Worm (Caenorhabditis elegans) whole organism, L3 larva: ENCODE results near the gene F53F4.2.

Experiments used
- R02D3.7 ChIP-seq: fragments of 150-350 bp; optimal IDR thresholded peaks from 2 replicates; lab custom pipeline; 2014; ENCODE audit warnings: missing biosample characterization, missing genetic modification characterization
- ZK546.5 ChIP-seq: sonication (generic microtip); optimal IDR thresholded peaks from 2 replicates; lab custom pipeline; 2017; ENCODE audit warnings: missing biosample characterization, missing genetic modification characterization
- aly-2 ChIP-seq: fragments of 150-350 bp; optimal IDR thresholded peaks from 2 replicates; lab custom pipeline; 2014; ENCODE audit warnings: missing biosample characterization, missing genetic modification characterization
- ama-1 ChIP-seq: fragments of 150-350 bp; optimal IDR thresholded peaks from 2 replicates; lab custom pipeline; 2018
- ceh-28 ChIP-seq: fragments of 150-350 bp; optimal IDR thresholded peaks from 2 replicates; lab custom pipeline; 2014; ENCODE audit warnings: missing biosample characterization, missing genetic modification reagents, missing genetic modification characterization
- ceh-82 ChIP-seq: fragments of 150-350 bp; optimal IDR thresholded peaks from 2 replicates; lab custom pipeline; 2014; ENCODE audit warnings: missing biosample characterization, missing genetic modification characterization
- ceh-9 ChIP-seq: sonication (generic microtip); optimal IDR thresholded peaks from 2 replicates; lab custom pipeline; 2018; ENCODE audit warnings: missing biosample characterization, missing genetic modification characterization
- daf-12 ChIP-seq: fragments of 150-350 bp; optimal IDR thresholded peaks from 2 replicates; lab custom pipeline; 2014; ENCODE audit warnings: missing biosample characterization, missing genetic modification reagents, missing genetic modification characterization
- elt-1 ChIP-seq: fragments of 150-350 bp; optimal IDR thresholded peaks from 2 replicates; lab custom pipeline; 2014; ENCODE audit warnings: missing biosample characterization, missing genetic modification characterization
- elt-2 ChIP-seq: sonication (generic microtip); optimal IDR thresholded peaks from 2 replicates; lab custom pipeline; 2016; ENCODE audit warnings: missing genetic modification reagents, mild to moderate bottlenecking, missing genetic modification characterization, missing compliant biosample characterization
- elt-3 ChIP-seq, 3 experiments: fragments of 150-350 bp in 1 of 3; sonication (generic microtip) in 2 of 3; optimal IDR thresholded peaks; 2 replicates in 2 of 3; 4 replicates in 1 of 3; lab custom pipeline; 2014 to 2017; ENCODE audit warnings: missing biosample characterization in 3 of 3, missing genetic modification characterization in 3 of 3
- eor-1 ChIP-seq, 2 experiments: fragments of 150-350 bp; optimal IDR thresholded peaks; 2 replicates each; lab custom pipeline; 2014 to 2018; ENCODE audit warnings: missing biosample characterization in 2 of 2, missing genetic modification characterization in 2 of 2
- fkh-10 ChIP-seq: sonication (generic microtip); optimal IDR thresholded peaks from 2 replicates; lab custom pipeline; 2017; ENCODE audit warnings: missing biosample characterization, missing genetic modification reagents, missing genetic modification characterization
- fkh-2 ChIP-seq: fragments of 150-350 bp; optimal IDR thresholded peaks from 2 replicates; lab custom pipeline; 2014; ENCODE audit warnings: missing biosample characterization, missing genetic modification reagents, missing genetic modification characterization
- jun-1 ChIP-seq: fragments of 150-350 bp; optimal IDR thresholded peaks from 2 replicates; lab custom pipeline; 2014; ENCODE audit warnings: missing biosample characterization, missing genetic modification reagents, missing genetic modification characterization
- lin-15B ChIP-seq: fragments of 150-350 bp; optimal IDR thresholded peaks from 2 replicates; lab custom pipeline; 2014; ENCODE audit warnings: missing biosample characterization, missing genetic modification characterization
- lin-39 ChIP-seq: fragments of 150-350 bp; optimal IDR thresholded peaks from 2 replicates; lab custom pipeline; 2018; ENCODE audit warnings: missing biosample characterization, missing genetic modification reagents, missing genetic modification characterization
- mdl-1 ChIP-seq: fragments of 150-350 bp; optimal IDR thresholded peaks from 2 replicates; lab custom pipeline; 2014; ENCODE audit warnings: missing biosample characterization, missing genetic modification characterization
- mml-1 ChIP-seq: fragments of 150-350 bp; sonication (generic microtip); optimal IDR thresholded peaks from 3 replicates; lab custom pipeline; 2014; ENCODE audit warnings: missing biosample characterization, missing genetic modification characterization
- nfya-1 ChIP-seq: sonication (generic microtip); optimal IDR thresholded peaks from 2 replicates; lab custom pipeline; 2017; ENCODE audit warnings: missing genetic modification characterization, mild to moderate bottlenecking, missing compliant biosample characterization, antibody characterized with exemption, moderate library complexity; ENCODE audit not compliant: insufficient read depth
- nhr-11 ChIP-seq: fragments of 150-350 bp; optimal IDR thresholded peaks from 2 replicates; lab custom pipeline; 2014; ENCODE audit warnings: missing biosample characterization, missing genetic modification characterization
- nhr-12 ChIP-seq: fragments of 150-350 bp; optimal IDR thresholded peaks from 2 replicates; lab custom pipeline; 2014; ENCODE audit warnings: missing biosample characterization, missing genetic modification characterization
- nhr-237 ChIP-seq: fragments of 150-350 bp; optimal IDR thresholded peaks from 2 replicates; lab custom pipeline; 2014; ENCODE audit warnings: missing biosample characterization, missing genetic modification characterization
- nhr-25 ChIP-seq: sonication (generic microtip); optimal IDR thresholded peaks from 2 replicates; lab custom pipeline; 2017; ENCODE audit warnings: missing biosample characterization, missing genetic modification characterization
- nhr-28 ChIP-seq: fragments of 150-350 bp; optimal IDR thresholded peaks from 2 replicates; lab custom pipeline; 2014; ENCODE audit warnings: missing biosample characterization, missing genetic modification characterization
- nhr-67 ChIP-seq: fragments of 150-350 bp; optimal IDR thresholded peaks from 2 replicates; lab custom pipeline; 2014; ENCODE audit warnings: missing biosample characterization, missing genetic modification characterization
- nhr-76 ChIP-seq: fragments of 150-350 bp; sonication (generic microtip); optimal IDR thresholded peaks from 5 replicates; lab custom pipeline; 2014; ENCODE audit warnings: missing biosample characterization, missing genetic modification characterization
- pha-4 ChIP-seq: fragments of 150-350 bp; optimal IDR thresholded peaks from 2 replicates; lab custom pipeline; 2014; ENCODE audit warnings: missing biosample characterization, missing genetic modification reagents, missing genetic modification characterization
- pqm-1 ChIP-seq: fragments of 150-350 bp; optimal IDR thresholded peaks from 2 replicates; lab custom pipeline; 2017; ENCODE audit warnings: missing biosample characterization, missing genetic modification characterization, inconsistent platforms
- sea-2 ChIP-seq: fragments of 150-350 bp; sonication (generic microtip); optimal IDR thresholded peaks from 4 replicates; lab custom pipeline; 2014; ENCODE audit warnings: missing biosample characterization, missing genetic modification reagents, missing genetic modification characterization
- snpc-4 ChIP-seq: fragments of 150-350 bp; optimal IDR thresholded peaks from 2 replicates; lab custom pipeline; 2014; ENCODE audit warnings: missing biosample characterization, missing genetic modification characterization
- tbx-2 ChIP-seq: sonication (generic microtip); optimal IDR thresholded peaks from 2 replicates; lab custom pipeline; 2016; ENCODE audit warnings: mild to moderate bottlenecking, missing genetic modification characterization, missing compliant biosample characterization
- unc-39 ChIP-seq: sonication (generic microtip); optimal IDR thresholded peaks from 4 replicates; lab custom pipeline; 2017; ENCODE audit warnings: missing biosample characterization, missing genetic modification characterization
- unc-62 ChIP-seq: fragments of 150-350 bp; sonication (generic microtip); optimal IDR thresholded peaks from 4 replicates; lab custom pipeline; 2014; ENCODE audit warnings: missing biosample characterization, missing genetic modification reagents, missing genetic modification characterization
- zag-1 ChIP-seq: fragments of 150-350 bp; optimal IDR thresholded peaks from 2 replicates; lab custom pipeline; 2014; ENCODE audit warnings: missing biosample characterization, missing genetic modification characterization
- ztf-11 ChIP-seq: fragments of 150-350 bp; optimal IDR thresholded peaks from 2 replicates; lab custom pipeline; 2014; ENCODE audit warnings: missing biosample characterization, missing genetic modification characterization

Gene F53F4.2

DNA sequence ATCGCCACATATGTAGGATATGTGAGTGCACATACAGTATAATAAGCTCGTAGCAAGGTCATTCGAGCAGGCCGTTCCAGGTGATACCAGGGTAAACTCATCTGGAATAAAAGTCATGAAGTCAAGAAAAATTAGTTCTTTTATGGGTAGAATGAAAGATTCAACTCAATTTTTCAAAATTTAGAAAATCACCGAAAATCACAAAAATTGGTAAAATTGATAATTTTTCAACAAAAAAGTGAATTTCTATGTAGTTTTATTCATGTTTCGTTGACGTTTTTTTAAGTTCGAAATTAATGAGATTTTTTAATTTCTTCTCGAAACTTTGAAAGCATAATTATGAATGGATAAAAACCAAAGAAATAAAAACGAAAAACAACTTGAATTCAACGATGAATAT lies 32.3 kb upstream of the F53F4.2 start, which contains the start of gene F53F4.16:
Gene F53F4.16, minus strand, starts transcription at position 101 of the 400 bp plus-strand sequence.
- TF ChIP-seq nhr-25 (tag; lab: Kevin White, UChicago) (no peak), ztf-11 (tag; lab: Kevin White, UChicago) (no peak), ZK546.5 (tag; lab: Kevin White, UChicago) (no peak), sea-2 (no peak), tbx-2 (tag; lab: Kevin White, UChicago) (no peak), lin-39 (tag; lab: Kevin White, UChicago) (no peak), nhr-12 (tag; lab: Kevin White, UChicago) (no peak), unc-39 (no peak), R02D3.7 (tag; lab: Kevin White, UChicago) (no peak), unc-62 (GFP tag; lab: Kevin White, UChicago) (no peak), fkh-10 (GFP tag; lab: Kevin White, UChicago) (no peak), nhr-76 (tag; lab: Kevin White, UChicago) (no peak), ceh-82 (tag; lab: Kevin White, UChicago) (no peak), elt-2 (no peak), eor-1 (tag; optimal IDR thresholded peaks at IDR 0.05; lab: Kevin White, UChicago) (no peak), fkh-2 (no peak), daf-12 (tag; lab: Kevin White, UChicago) (no peak), aly-2 (tag; lab: Kevin White, UChicago) (no peak), nhr-28 (tag; lab: Kevin White, UChicago) (no peak)
- TF ChIP-seq, all 47 proteins: peak for 0

DNA sequence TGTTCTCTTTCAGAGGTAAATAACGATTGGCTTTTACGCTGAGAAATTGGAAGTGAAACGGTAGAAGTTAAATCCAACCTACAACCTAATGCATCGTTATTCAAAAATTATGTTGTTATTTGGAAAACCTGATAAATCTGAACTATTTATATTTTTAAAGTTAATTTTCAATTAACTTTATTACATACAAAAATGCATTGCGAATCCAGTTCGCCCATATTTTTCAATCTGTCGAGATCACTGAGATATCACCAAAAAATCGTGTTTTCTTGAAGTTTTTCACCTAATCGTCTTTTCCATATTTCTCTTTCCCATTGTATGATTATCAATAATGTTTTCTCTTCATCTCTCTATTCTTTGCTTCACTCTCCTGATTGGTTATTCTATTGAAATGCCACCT lies 31.3 kb upstream of the F53F4.2 start, which contains the start of gene F53F4.15:
Gene F53F4.15, plus strand, starts transcription at position 301 of the 400 bp plus-strand sequence.
- TF ChIP-seq sea-2, result no peak
- no peak for TF ChIP-seq nhr-11
- no peak for TF ChIP-seq ceh-9
- TF ChIP-seq aly-2 (tag; lab: Kevin White, UChicago), result no peak
- TF ChIP-seq elt-3 (tag; optimal IDR thresholded peaks at IDR 0.05; lab: Kevin White, UChicago), result no peak
- no peak for TF ChIP-seq nhr-12 (tag; lab: Kevin White, UChicago)
- TF ChIP-seq elt-1 (tag; lab: Kevin White, UChicago), result no peak
- TF ChIP-seq nhr-67 (tag; lab: Kevin White, UChicago), result no peak
- no peak for TF ChIP-seq mml-1 (tag; lab: Kevin White, UChicago)
- no peak for TF ChIP-seq nhr-76 (tag; lab: Kevin White, UChicago)
- TF ChIP-seq lin-15B (tag; lab: Kevin White, UChicago), result no peak
- no peak for TF ChIP-seq snpc-4 (tag; lab: Kevin White, UChicago)
- no peak for TF ChIP-seq ceh-82 (tag; lab: Kevin White, UChicago)
- TF ChIP-seq nfya-1 (tag; lab: Kevin White, UChicago), result no peak
- TF ChIP-seq ama-1 (lab: Kevin White, UChicago), result no peak
- no peak for TF ChIP-seq nhr-28 (tag; lab: Kevin White, UChicago)
- TF ChIP-seq fkh-2, result no peak
- no peak for TF ChIP-seq zag-1 (tag; lab: Kevin White, UChicago)
- TF ChIP-seq mdl-1 (tag; lab: Kevin White, UChicago), result no peak
- TF ChIP-seq, all 47 proteins: peak for 0

DNA sequence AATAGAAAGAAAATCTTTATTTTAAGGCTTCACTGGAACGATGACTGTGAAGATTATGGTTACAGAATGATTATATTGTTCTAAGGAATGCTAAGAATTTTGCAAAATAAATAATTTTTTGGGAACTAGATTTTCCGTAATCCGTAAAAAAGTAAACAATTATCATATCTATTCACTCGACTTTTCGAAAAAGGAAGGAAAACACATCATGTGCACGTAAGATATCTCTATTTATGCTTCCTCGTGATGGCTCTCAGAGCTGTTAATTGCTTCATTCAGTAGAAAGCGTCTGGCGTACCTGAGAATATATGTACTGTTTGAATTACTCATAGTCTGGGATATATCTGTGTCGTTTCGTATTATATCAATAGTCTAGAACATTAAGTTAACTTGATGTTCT lies 30.4 kb upstream of the F53F4.2 start, which contains the start of gene srd-11:
Gene srd-11, minus strand, starts transcription at position 101 of the 400 bp plus-strand sequence.
- no peak for TF ChIP-seq lin-39 (tag; lab: Kevin White, UChicago)
- TF ChIP-seq elt-3 (tag; optimal IDR thresholded peaks at IDR 0.05; lab: Kevin White, UChicago), result no peak
- TF ChIP-seq pha-4 (tag; lab: Kevin White, UChicago), result no peak
- no peak for TF ChIP-seq tbx-2 (tag; lab: Kevin White, UChicago)
- TF ChIP-seq eor-1 (tag; optimal IDR thresholded peaks at IDR 0.05; lab: Kevin White, UChicago), result no peak
- no peak for TF ChIP-seq jun-1 (tag; lab: Kevin White, UChicago)
- TF ChIP-seq ceh-28 (tag; lab: Kevin White, UChicago), result no peak
- no peak for TF ChIP-seq aly-2 (tag; lab: Kevin White, UChicago)
- no peak for TF ChIP-seq pqm-1
- TF ChIP-seq daf-12 (tag; lab: Kevin White, UChicago), result no peak
- TF ChIP-seq elt-2, result no peak
- TF ChIP-seq ceh-9, result no peak
- TF ChIP-seq nhr-67 (tag; lab: Kevin White, UChicago), result no peak
- TF ChIP-seq, all 47 proteins: peak for 0

DNA sequence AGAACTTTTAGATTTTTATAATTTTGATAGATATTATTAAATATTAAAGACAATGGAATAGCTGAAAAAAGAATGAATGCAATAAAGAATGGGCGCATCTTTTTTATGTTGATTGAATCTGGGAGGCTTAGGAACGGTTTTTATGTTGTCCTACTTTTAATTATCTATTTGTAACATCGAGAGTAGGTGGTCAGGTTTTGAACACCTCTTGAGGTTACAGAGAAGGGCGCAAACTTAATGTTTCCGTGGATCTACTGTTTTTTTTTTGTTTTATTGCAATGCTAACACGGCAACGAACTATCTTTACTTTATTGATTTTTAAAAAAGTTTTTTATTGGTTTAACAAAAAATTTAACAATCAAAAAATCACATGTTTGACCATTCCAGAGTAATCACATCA lies 24.5 kb upstream of the F53F4.2 start, which contains the start of gene F53F4.7:
Gene F53F4.7, minus strand, starts transcription at position 101 of the 400 bp plus-strand sequence.
- TF ChIP-seq lin-39 (tag; lab: Kevin White, UChicago) (no peak), nhr-237 (tag; lab: Kevin White, UChicago) (no peak), eor-1 (tag; optimal IDR thresholded peaks at IDR 0.05; lab: Kevin White, UChicago) (no peak), nhr-28 (tag; lab: Kevin White, UChicago) (no peak), elt-3 (tag; optimal IDR thresholded peaks at IDR 0.05; lab: Kevin White, UChicago) (no peak), ztf-11 (tag; lab: Kevin White, UChicago) (no peak), nhr-67 (tag; lab: Kevin White, UChicago) (no peak)
